Worm (Caenorhabditis elegans): ENCODE results near the gene snrp-200.

DNA sequence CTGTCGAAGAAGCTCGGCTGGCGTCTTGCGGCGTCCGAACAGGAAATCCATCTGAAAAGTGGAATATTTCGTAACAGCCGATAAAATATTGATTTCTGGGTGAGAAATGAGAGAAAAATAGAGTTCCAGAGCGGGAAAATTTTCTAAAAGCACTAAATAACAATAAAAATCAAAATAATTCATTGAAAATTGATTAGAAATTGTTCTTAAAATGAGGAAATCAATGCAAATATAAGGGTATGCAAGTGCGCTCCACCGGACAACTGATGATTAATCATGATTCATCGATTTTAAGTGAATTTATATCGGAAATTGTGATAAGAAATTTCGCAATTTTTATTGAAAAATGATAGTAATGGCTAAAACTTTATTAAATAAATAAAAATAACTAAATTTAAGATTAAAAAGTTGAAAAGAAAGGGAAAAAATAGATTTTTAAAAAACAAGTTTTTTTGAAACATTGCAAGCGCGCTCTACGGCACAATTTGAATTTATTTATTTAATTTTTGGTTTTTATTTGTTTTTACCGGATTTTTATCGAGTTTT is 31.5 kb upstream of the snrp-200 start, which contains the start of the genes vps-2 and tiar-2:
- TF ChIP-seq klf-2 (GFP tag; conservative IDR thresholded peaks at IDR 0.05) (no peak), flt-1 (GFP tag; IDR thresholded peaks at IDR 0.05) (no peak), T22C8.4 (GFP tag; IDR thresholded peaks at IDR 0.05) (peak; percentile 52; the same call in 1 of the 2 replicates), cog-1 (tag; optimal IDR thresholded peaks at IDR 0.05) (no peak), ref-1 (GFP tag; conservative IDR thresholded peaks at IDR 0.05) (no peak), ztf-23 (GFP tag; IDR thresholded peaks at IDR 0.05) (no peak)

Measured in whole organism, midembryonic.